Fruit fly (Drosophila melanogaster) whole organism, embryonic: ENCODE results near the gene SCAR.

Source experiments
- Bdp1 ChIP-seq: fragments of 200-800 bp; sonication (Bioruptor generic); optimal IDR thresholded peaks from 3 replicates; lab custom pipeline; 2016; ENCODE audit warnings: missing biosample characterization, missing genetic modification characterization
- Bteb2 ChIP-seq: fragments of 200-800 bp; sonication (Bioruptor generic); optimal IDR thresholded peaks from 2 replicates; lab custom pipeline; 2016; ENCODE audit warnings: missing biosample characterization, missing genetic modification characterization
- CG10147 ChIP-seq: fragments of 200-800 bp; sonication (Bioruptor generic); optimal IDR thresholded peaks from 2 replicates; lab custom pipeline; 2019; ENCODE audit warnings: missing biosample characterization, mild to moderate bottlenecking, missing genetic modification characterization, moderate library complexity
- CG10543 ChIP-seq: fragments of 200-800 bp; sonication (Bioruptor generic); optimal IDR thresholded peaks from 3 replicates; lab custom pipeline; 2017; ENCODE audit warnings: missing biosample characterization, mild to moderate bottlenecking, missing genetic modification characterization, moderate library complexity
- CG12071 ChIP-seq: fragments of 200-800 bp; sonication (Bioruptor generic); optimal IDR thresholded peaks from 3 replicates; lab custom pipeline; 2018; ENCODE audit warnings: missing biosample characterization, mild to moderate bottlenecking, missing genetic modification characterization
- CG12155 ChIP-seq: fragments of 200-800 bp; sonication (Bioruptor generic); optimal IDR thresholded peaks from 3 replicates; lab custom pipeline; 2016; ENCODE audit warnings: missing biosample characterization, missing genetic modification characterization
- CG12391 ChIP-seq: fragments of 200-800 bp; sonication (Bioruptor generic); optimal IDR thresholded peaks from 3 replicates; lab custom pipeline; 2018; ENCODE audit warnings: missing biosample characterization, mild to moderate bottlenecking, missing genetic modification characterization, moderate library complexity
- CG13424 ChIP-seq: fragments of 200-800 bp; sonication (Bioruptor generic); optimal IDR thresholded peaks from 2 replicates; lab custom pipeline; 2019; ENCODE audit warnings: missing biosample characterization, mild to moderate bottlenecking, missing genetic modification characterization, moderate library complexity
- CG13775 ChIP-seq: fragments of 200-800 bp; sonication (Bioruptor generic); optimal IDR thresholded peaks from 3 replicates; lab custom pipeline; 2017; ENCODE audit warnings: missing biosample characterization, mild to moderate bottlenecking, missing genetic modification characterization
- CG15073 ChIP-seq: fragments of 200-800 bp; sonication (Bioruptor generic); optimal IDR thresholded peaks from 2 replicates; lab custom pipeline; 2016; ENCODE audit warnings: missing biosample characterization, missing genetic modification characterization
- CG1647 ChIP-seq: fragments of 200-800 bp; sonication (Bioruptor generic); optimal IDR thresholded peaks from 3 replicates; lab custom pipeline; 2016; ENCODE audit warnings: missing biosample characterization, missing genetic modification characterization
- CG17328 ChIP-seq: fragments of 200-800 bp; sonication (Bioruptor generic); IDR thresholded peaks from 2 replicates; pipeline ENCODE4 v1.3.6; 2022; ENCODE audit warnings: missing biosample characterization, missing genetic modification characterization
- CG17829 ChIP-seq: fragments of 200-800 bp; optimal IDR thresholded peaks from 2 replicates; lab custom pipeline; 2019; ENCODE audit warnings: missing biosample characterization, mild to moderate bottlenecking, missing genetic modification characterization, moderate library complexity
- CG30020 ChIP-seq: fragments of 200-800 bp; optimal IDR thresholded peaks from 2 replicates; lab custom pipeline; 2019; ENCODE audit warnings: missing biosample characterization, mild to moderate bottlenecking, missing genetic modification characterization, moderate library complexity
- CG31365 ChIP-seq: fragments of 200-800 bp; sonication (Bioruptor generic); optimal IDR thresholded peaks from 2 replicates; lab custom pipeline; 2018; ENCODE audit warnings: missing biosample characterization, mild to moderate bottlenecking, missing genetic modification characterization
- CG3281 ChIP-seq: fragments of 200-800 bp; sonication (Bioruptor generic); optimal IDR thresholded peaks from 3 replicates; lab custom pipeline; 2017; ENCODE audit warnings: missing biosample characterization, mild to moderate bottlenecking, missing genetic modification characterization
- CG33213 ChIP-seq: fragments of 200-800 bp; sonication (Bioruptor generic); optimal IDR thresholded peaks from 3 replicates; lab custom pipeline; 2016; ENCODE audit warnings: missing biosample characterization, missing genetic modification characterization
- CG34224 ChIP-seq: fragments of 200-800 bp; sonication (Bioruptor generic); IDR thresholded peaks from 3 replicates; pipeline ENCODE4 v1.3.6; 2022; ENCODE audit warnings: missing biosample characterization, missing genetic modification characterization; ENCODE audit not compliant: partially characterized antibody
- CG34376 ChIP-seq: fragments of 200-800 bp; sonication (Bioruptor generic); optimal IDR thresholded peaks from 2 replicates; lab custom pipeline; 2018; ENCODE audit warnings: missing biosample characterization, mild to moderate bottlenecking, missing genetic modification characterization
- CG3726 ChIP-seq: fragments of 200-800 bp; sonication (Bioruptor generic); IDR thresholded peaks from 3 replicates; pipeline ENCODE4, ENCODE4 v1.3.6; 2022; ENCODE audit warnings: missing biosample characterization, missing genetic modification characterization
- CG4282 ChIP-seq: fragments of 200-800 bp; sonication (Bioruptor generic); optimal IDR thresholded peaks from 2 replicates; lab custom pipeline; 2016; ENCODE audit warnings: missing biosample characterization, missing genetic modification characterization
- CG4617 ChIP-seq: fragments of 200-800 bp; sonication (Bioruptor generic); optimal IDR thresholded peaks from 3 replicates; lab custom pipeline; 2016; ENCODE audit warnings: missing biosample characterization, missing genetic modification characterization, borderline replicate concordance
- CG6654 ChIP-seq: fragments of 200-800 bp; sonication (Bioruptor generic); optimal IDR thresholded peaks from 2 replicates; lab custom pipeline; 2017; ENCODE audit warnings: missing biosample characterization, mild to moderate bottlenecking, missing genetic modification characterization
- CG6791 ChIP-seq: fragments of 200-800 bp; sonication (Bioruptor generic); IDR thresholded peaks from 3 replicates; pipeline ENCODE4 v1.3.6; 2022; ENCODE audit warnings: missing biosample characterization, missing genetic modification characterization; ENCODE audit not compliant: partially characterized antibody
- CG7786 ChIP-seq: fragments of 200-800 bp; sonication (Bioruptor generic); optimal IDR thresholded peaks from 2 replicates; lab custom pipeline; 2016; ENCODE audit warnings: missing biosample characterization, missing genetic modification characterization
- CG7963 ChIP-seq: fragments of 200-800 bp; sonication (Bioruptor generic); IDR thresholded peaks from 3 replicates; pipeline ENCODE4 v1.3.6; 2022; ENCODE audit warnings: missing biosample characterization, missing genetic modification characterization; ENCODE audit not compliant: partially characterized antibody
- CG8765 ChIP-seq: fragments of 200-800 bp; sonication (Bioruptor generic); IDR thresholded peaks from 2 replicates; pipeline ENCODE4 v1.3.6; 2022; ENCODE audit warnings: missing biosample characterization, missing genetic modification characterization
- CG9797 ChIP-seq: fragments of 200-800 bp; sonication (Bioruptor generic); optimal IDR thresholded peaks from 3 replicates; lab custom pipeline; 2018; ENCODE audit warnings: missing biosample characterization, mild to moderate bottlenecking, missing genetic modification characterization
- CG9932 ChIP-seq: fragments of 200-800 bp; sonication (Bioruptor generic); IDR thresholded peaks from 2 replicates; pipeline ENCODE4 v1.3.6; 2022; ENCODE audit warnings: missing biosample characterization, missing genetic modification characterization
- D19A ChIP-seq: fragments of 200-800 bp; optimal IDR thresholded peaks from 3 replicates; lab custom pipeline; 2019; ENCODE audit warnings: missing biosample characterization, mild to moderate bottlenecking, missing genetic modification characterization, moderate library complexity
- Fer2 ChIP-seq: fragments of 200-800 bp; sonication (Bioruptor generic); optimal IDR thresholded peaks from 2 replicates; lab custom pipeline; 2018; ENCODE audit warnings: missing biosample characterization, mild to moderate bottlenecking, missing genetic modification characterization, moderate library complexity
- Hand ChIP-seq: fragments of 200-800 bp; sonication (Bioruptor generic); optimal IDR thresholded peaks from 2 replicates; lab custom pipeline; 2017; ENCODE audit warnings: mild to moderate bottlenecking, missing biosample characterization, missing genetic modification reagents, missing genetic modification characterization
- Lpt ChIP-seq: fragments of >200 bp; optimal IDR thresholded peaks from 2 replicates; lab custom pipeline; 2018; ENCODE audit warnings: missing biosample characterization, missing genetic modification characterization
- Poxn ChIP-seq: fragments of 200-800 bp; sonication (Bioruptor generic); IDR thresholded peaks from 2 replicates; pipeline ENCODE4 v1.3.6; 2022; ENCODE audit warnings: missing biosample characterization, missing genetic modification characterization
- Ravus ChIP-seq: fragments of 200-800 bp; sonication (Bioruptor generic); IDR thresholded peaks from 2 replicates; pipeline ENCODE4 v1.3.6; 2022; ENCODE audit warnings: missing biosample characterization, missing genetic modification characterization
- Sry-δ ChIP-seq: fragments of 200-800 bp; sonication (Bioruptor generic); optimal IDR thresholded peaks from 2 replicates; lab custom pipeline; 2016; ENCODE audit warnings: missing biosample characterization, missing genetic modification characterization
- Taf1 ChIP-seq: fragments of 200-800 bp; sonication (Bioruptor generic); IDR thresholded peaks from 2 replicates; pipeline ENCODE4 v1.3.6; 2022; ENCODE audit warnings: missing biosample characterization, missing genetic modification characterization
- Tbp ChIP-seq: fragments of >200 bp; optimal IDR thresholded peaks from 2 replicates; lab custom pipeline; 2018; ENCODE audit warnings: missing biosample characterization, missing genetic modification characterization
- ap ChIP-seq: fragments of 200-800 bp; sonication (Bioruptor generic); IDR thresholded peaks from 2 replicates; pipeline ENCODE4 v1.3.6; 2022; ENCODE audit warnings: missing biosample characterization, missing genetic modification characterization
- cato ChIP-seq: fragments of 200-800 bp; sonication (Bioruptor generic); optimal IDR thresholded peaks from 2 replicates; lab custom pipeline; 2016; ENCODE audit warnings: missing biosample characterization, missing genetic modification characterization, borderline replicate concordance
- caup ChIP-seq: fragments of 200-800 bp; sonication (Bioruptor generic); optimal IDR thresholded peaks from 3 replicates; lab custom pipeline; 2017; ENCODE audit warnings: missing biosample characterization, mild to moderate bottlenecking, missing genetic modification characterization, moderate library complexity; ENCODE audit not compliant: severe bottlenecking
- corto ChIP-seq: fragments of 200-800 bp; sonication (Bioruptor generic); optimal IDR thresholded peaks from 2 replicates; lab custom pipeline; 2016; ENCODE audit warnings: missing biosample characterization, mild to moderate bottlenecking, missing genetic modification characterization, moderate library complexity
- eyg ChIP-seq: fragments of 200-800 bp; sonication (Bioruptor generic); optimal IDR thresholded peaks from 3 replicates; lab custom pipeline; 2016; ENCODE audit warnings: missing biosample characterization, missing genetic modification characterization
- gce ChIP-seq: fragments of 200-800 bp; sonication (Bioruptor generic); IDR thresholded peaks from 3 replicates; pipeline ENCODE4 v1.3.6; 2022; ENCODE audit warnings: missing biosample characterization, missing genetic modification characterization
- gfzf ChIP-seq: fragments of 200-800 bp; sonication (Bioruptor generic); optimal IDR thresholded peaks from 2 replicates; lab custom pipeline; 2016; ENCODE audit warnings: missing biosample characterization, mild to moderate bottlenecking, missing genetic modification characterization, moderate library complexity
- h ChIP-seq: fragments of >200 bp; optimal IDR thresholded peaks from 2 replicates; lab custom pipeline; 2017
- hth ChIP-seq: fragments of >200 bp; optimal IDR thresholded peaks from 2 replicates; lab custom pipeline; 2017; ENCODE audit warnings: inconsistent platforms
- ken ChIP-seq: fragments of 200-800 bp; sonication (Bioruptor generic); IDR thresholded peaks from 3 replicates; pipeline ENCODE4 v1.3.6; 2022; ENCODE audit warnings: missing biosample characterization, missing genetic modification characterization
- nau ChIP-seq: fragments of 200-800 bp; sonication (Bioruptor generic); optimal IDR thresholded peaks from 3 replicates; lab custom pipeline; 2017; ENCODE audit warnings: missing biosample characterization, mild to moderate bottlenecking, missing genetic modification characterization, missing genetic modification reagents
- run ChIP-seq: fragments of 200-800 bp; sonication (Bioruptor generic); optimal IDR thresholded peaks from 3 replicates; lab custom pipeline; 2018; ENCODE audit warnings: missing biosample characterization, mild to moderate bottlenecking, missing genetic modification characterization
- vnd ChIP-seq: fragments of 200-800 bp; sonication (Bioruptor generic); IDR thresholded peaks from 3 replicates; pipeline ENCODE4 v1.3.6; 2022; ENCODE audit warnings: missing biosample characterization, missing genetic modification characterization; ENCODE audit not compliant: partially characterized antibody

The SCAR gene

dm6 chr2L:10987370-10987853 lies 10.8 kb downstream of the SCAR start, which contains the start of the genes piwi and CG12253 (continued):
- TF ChIP-seq CG4282 (GFP tag; lab: Kevin White, UChicago) (no peak), CG1647 (GFP tag; lab: Kevin White, UChicago) (no peak), CG10147 (no peak), CG8765 (no peak), Bdp1 (no peak), Ravus (GFP tag; lab: Robert Waterston, UW) (no peak), ap (GFP tag; lab: Robert Waterston, UW) (peak; percentile 58), Sry-δ (GFP tag; lab: Kevin White, UChicago) (no peak), CG9797 (GFP tag; lab: Kevin White, UChicago) (peak; percentile 31), CG12071 (GFP tag; lab: Kevin White, UChicago) (no peak), CG3281 (GFP tag; lab: Kevin White, UChicago) (peak; percentile 31), CG15073 (GFP tag; lab: Kevin White, UChicago) (peak; percentile 26), CG10543 (GFP tag; lab: Kevin White, UChicago) (no peak), caup (GFP tag; lab: Kevin White, UChicago) (no peak), CG12391 (tag; lab: Kevin White, UChicago) (peak; percentile 93), CG17328 (GFP tag; lab: Robert Waterston, UW) (peak; percentile 82; the same call in 1 of the 2 replicates), Poxn (GFP tag; lab: Robert Waterston, UW) (peak; percentile 41; the same call in 1 of the 2 replicates), CG30020 (tag; lab: Kevin White, UChicago) (peak; percentile 80), gfzf (GFP tag; lab: Kevin White, UChicago) (peak; percentile 69), Hand (GFP tag; lab: Kevin White, UChicago) (peak; percentile 25), hth (no peak), Bteb2 (GFP tag; lab: Kevin White, UChicago) (peak; percentile 32), Lpt (GFP tag; lab: Kevin White, UChicago) (no peak), CG17829 (tag; lab: Kevin White, UChicago) (peak; percentile 57), eyg (GFP tag; lab: Kevin White, UChicago) (no peak), vnd (no peak), CG7786 (GFP tag; lab: Kevin White, UChicago) (no peak), CG34224 (GFP tag; lab: Robert Waterston, UW) (no peak), CG7963 (GFP tag; lab: Robert Waterston, UW) (no peak), Fer2 (tag; lab: Kevin White, UChicago) (no peak), CG9932 (peak; percentile 66), CG34376 (GFP tag; lab: Kevin White, UChicago) (no peak), h (lab: Kevin White, UChicago) (no peak), Tbp (GFP tag; lab: Kevin White, UChicago) (no peak), ken (GFP tag; lab: Robert Waterston, UW) (no peak; the same call in 1 of the 3 replicates), D19A (tag; lab: Kevin White, UChicago) (peak; percentile 70), run (tag; lab: Kevin White, UChicago) (no peak), CG3726 (GFP tag; lab: Robert Waterston, UW) (no peak), CG6791 (GFP tag; lab: Robert Waterston, UW) (no peak), gce (GFP tag; lab: Robert Waterston, UW) (no peak), CG31365 (tag; lab: Kevin White, UChicago) (no peak), CG13424 (tag; lab: Kevin White, UChicago) (peak; percentile 90), Taf1 (no peak), CG33213 (GFP tag; lab: Kevin White, UChicago) (no peak), CG12155 (GFP tag; lab: Kevin White, UChicago) (peak; percentile 69), nau (no peak), corto (GFP tag; lab: Kevin White, UChicago) (no peak), CG4617 (GFP tag; lab: Kevin White, UChicago) (peak; percentile 27), cato (GFP tag; lab: Kevin White, UChicago) (peak; percentile 61), CG6654 (GFP tag; lab: Kevin White, UChicago) (no peak), CG13775 (GFP tag; lab: Kevin White, UChicago) (peak; percentile 86)
